Worm (Caenorhabditis elegans): ENCODE results near the gene nhr-36.
A peak's percentile ranks its signal among the peaks of the same experiment; 100 is the strongest.

The nhr-36 gene

ce11 chrV:9218655-9219389 lies 42.6 kb downstream of the nhr-36 start (continued):
- peak; percentile 8 for TF ChIP-seq snu-23 (GFP tag; optimal IDR thresholded peaks at IDR 0.05)
- TF ChIP-seq unc-98 (GFP tag; IDR thresholded peaks at IDR 0.05): no peak
- no peak for TF ChIP-seq nhr-19 (GFP tag; conservative IDR thresholded peaks at IDR 0.05)
- TF ChIP-seq snpc-4 (tag; optimal IDR thresholded peaks at IDR 0.05): no peak
- peak; percentile 86 for TF ChIP-seq lin-14 (GFP tag; optimal IDR thresholded peaks at IDR 0.05)
- no peak for TF ChIP-seq vab-15 (tag; optimal IDR thresholded peaks at IDR 0.05)
- peak; percentile 29 for TF ChIP-seq nhr-71 (tag; optimal IDR thresholded peaks at IDR 0.05)
- TF ChIP-seq C34B4.2 (tag; optimal IDR thresholded peaks at IDR 0.05): no peak
- no peak for TF ChIP-seq ceh-8 (GFP tag; optimal IDR thresholded peaks at IDR 0.05)
- TF ChIP-seq nhr-84 (tag; optimal IDR thresholded peaks at IDR 0.05): no peak
- no peak for TF ChIP-seq zag-1 (tag; optimal IDR thresholded peaks at IDR 0.05)
- peak in 1 of 3 experiments; percentile 42 for TF ChIP-seq ceh-82 (tag; optimal IDR thresholded peaks at IDR 0.05)
- TF ChIP-seq irx-1 (tag; optimal IDR thresholded peaks at IDR 0.05): no peak
- TF ChIP-seq fkh-8 (tag; optimal IDR thresholded peaks at IDR 0.05): peak; percentile 23
- TF ChIP-seq elt-2 (tag; optimal IDR thresholded peaks at IDR 0.05): peak; percentile 2
- peak; percentile 35 for TF ChIP-seq fkh-10 (GFP tag; optimal IDR thresholded peaks at IDR 0.05)
- no peak for TF ChIP-seq lir-3 (tag; optimal IDR thresholded peaks at IDR 0.05; ENCODE audit: poor library complexity)
- no peak for TF ChIP-seq unc-30 (tag; optimal IDR thresholded peaks at IDR 0.05)
- peak in 1 of 3 experiments; percentile 27 for TF ChIP-seq dpl-1 (GFP tag; optimal IDR thresholded peaks at IDR 0.05)
- TF ChIP-seq nhr-20 (tag; optimal IDR thresholded peaks at IDR 0.05): no peak
- peak; percentile 22 for TF ChIP-seq skn-1 (tag; optimal IDR thresholded peaks at IDR 0.05)

DNA sequence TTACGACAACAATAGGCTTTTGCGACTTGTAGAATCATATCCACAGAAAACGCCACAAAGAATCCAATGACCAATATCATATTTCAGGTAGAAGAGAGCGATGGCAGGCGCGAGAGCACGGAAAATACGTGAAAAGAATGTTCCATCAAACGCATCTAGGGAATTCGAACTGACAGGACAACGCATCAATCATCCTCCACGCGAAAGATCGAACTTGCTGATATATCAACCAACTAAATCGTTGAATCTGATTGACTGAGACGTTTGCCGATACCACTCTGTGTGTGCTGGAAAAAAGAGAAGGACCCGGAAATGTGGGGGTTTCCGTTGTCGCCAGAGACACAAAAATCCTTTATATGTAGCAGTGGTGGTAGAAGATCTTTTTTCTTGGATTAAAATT lies 43.2 kb downstream of the nhr-36 start:
- TF ChIP-seq fkh-4 (tag; optimal IDR thresholded peaks at IDR 0.05; ENCODE audit: borderline replicate concordance): no peak
- no peak for TF ChIP-seq elt-2 (tag; optimal IDR thresholded peaks at IDR 0.05)
- peak in 1 of 3 experiments; percentile 1 for TF ChIP-seq ceh-82 (tag; optimal IDR thresholded peaks at IDR 0.05)
- TF ChIP-seq lin-14 (GFP tag; optimal IDR thresholded peaks at IDR 0.05): peak; percentile 21
- TF ChIP-seq F16B12.6 (tag; optimal IDR thresholded peaks at IDR 0.05): no peak
- peak; percentile 38 for TF ChIP-seq nhr-85 (tag)

DNA sequence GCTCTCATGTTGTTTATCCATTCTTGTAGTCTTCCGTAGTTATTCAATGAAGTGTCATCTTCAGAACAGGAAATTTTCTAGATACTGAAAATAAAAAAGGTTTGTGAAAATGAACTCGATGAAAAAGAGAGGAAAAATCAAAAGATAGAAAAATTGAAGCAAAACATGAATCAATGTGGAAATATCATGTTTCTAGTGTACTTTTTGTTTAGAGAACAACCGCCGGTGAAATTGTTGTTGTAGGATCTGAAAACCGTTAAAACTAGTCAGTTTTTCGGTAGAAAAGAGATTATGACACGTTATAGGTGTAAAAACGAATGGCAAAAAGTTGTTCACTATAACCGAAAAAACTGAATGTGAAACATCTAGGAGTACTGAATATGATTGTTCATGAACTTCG lies 44.2 kb downstream of the nhr-36 start, which contains the start of gene pacs-1:
TSS of gene pacs-1 (minus strand) at position 101 of the 400 bp plus-strand sequence.
- TF ChIP-seq unc-130 (tag; optimal IDR thresholded peaks at IDR 0.05) (no peak), ceh-88 (GFP tag; IDR thresholded peaks at IDR 0.05) (no peak), irx-1 (tag; optimal IDR thresholded peaks at IDR 0.05) (no peak), pag-3 (tag; optimal IDR thresholded peaks at IDR 0.05; ENCODE audit: borderline replicate concordance, insufficient read depth) (no peak), nhr-76 (tag; optimal IDR thresholded peaks at IDR 0.05) (no peak), nhr-19 (GFP tag; conservative IDR thresholded peaks at IDR 0.05) (no peak), alr-1 (tag; optimal IDR thresholded peaks at IDR 0.05; ENCODE audit: borderline replicate concordance) (no peak), ets-5 (GFP tag; IDR thresholded peaks at IDR 0.05) (no peak), dpl-1 (GFP tag; optimal IDR thresholded peaks at IDR 0.05) (no peak), elt-3 (tag; optimal IDR thresholded peaks at IDR 0.05) (no peak), nhr-12 (tag; optimal IDR thresholded peaks at IDR 0.05) (no peak), nhr-85 (tag) (no peak), mep-1 (tag; optimal IDR thresholded peaks at IDR 0.05) (no peak), sptf-1 (tag; optimal IDR thresholded peaks at IDR 0.05) (no peak), unc-62 (GFP tag; optimal IDR thresholded peaks at IDR 0.05) (no peak), ztf-4 (tag; optimal IDR thresholded peaks at IDR 0.05) (no peak), zag-1 (tag; optimal IDR thresholded peaks at IDR 0.05) (no peak), C16A3.4 (tag; optimal IDR thresholded peaks at IDR 0.05) (no peak), fkh-8 (tag; optimal IDR thresholded peaks at IDR 0.05) (no peak)
